Fruit fly (Drosophila melanogaster): Measurements from ENCODE around the gene Nepl3.

The Nepl3 gene

dm6 chr2L:5043495-5044146 is 14.4 kb downstream of the Nepl3 start:
- TF ChIP-seq h (optimal IDR thresholded peaks at IDR 0.05) (no peak), Sin3A (optimal IDR thresholded peaks at IDR 0.05) (no peak), psq (optimal IDR thresholded peaks at IDR 0.05) (no peak), insv (optimal IDR thresholded peaks at IDR 0.05) (no peak), Myc (optimal IDR thresholded peaks at IDR 0.05) (no peak), ttk (optimal IDR thresholded peaks at IDR 0.05) (no peak)

DNA sequence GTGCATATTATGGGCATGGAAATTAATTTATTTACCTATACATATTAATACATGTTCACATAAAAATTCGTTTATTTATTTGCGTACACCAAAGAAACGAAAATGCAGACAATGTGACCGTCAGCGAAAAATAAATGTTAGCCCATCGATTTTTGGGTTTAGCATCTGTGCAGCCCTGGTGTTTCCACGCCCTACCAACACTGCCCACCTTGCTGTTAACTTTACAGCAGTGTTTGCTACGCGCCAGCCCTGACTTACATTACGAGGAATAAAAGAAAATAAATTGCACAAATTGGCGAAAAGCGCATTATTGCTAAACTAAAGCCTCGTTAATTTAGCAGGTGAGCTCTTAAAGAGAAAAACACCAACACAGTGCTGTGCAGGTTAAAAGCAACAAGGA is 15.0 kb downstream of the Nepl3 start, which contains the start of the genes CG33995, CG44000 and CG44001:
Gene CG33995 (plus strand): TSS at position 228 of the 400 bp plus-strand sequence.
Gene CG44000 (plus strand): TSS at position 228 of the 400 bp plus-strand sequence.
Gene CG44001 (plus strand): TSS at position 228 of the 400 bp plus-strand sequence.
- no peak for TF ChIP-seq h (optimal IDR thresholded peaks at IDR 0.05)
- TF ChIP-seq insv (optimal IDR thresholded peaks at IDR 0.05), result no peak

DNA sequence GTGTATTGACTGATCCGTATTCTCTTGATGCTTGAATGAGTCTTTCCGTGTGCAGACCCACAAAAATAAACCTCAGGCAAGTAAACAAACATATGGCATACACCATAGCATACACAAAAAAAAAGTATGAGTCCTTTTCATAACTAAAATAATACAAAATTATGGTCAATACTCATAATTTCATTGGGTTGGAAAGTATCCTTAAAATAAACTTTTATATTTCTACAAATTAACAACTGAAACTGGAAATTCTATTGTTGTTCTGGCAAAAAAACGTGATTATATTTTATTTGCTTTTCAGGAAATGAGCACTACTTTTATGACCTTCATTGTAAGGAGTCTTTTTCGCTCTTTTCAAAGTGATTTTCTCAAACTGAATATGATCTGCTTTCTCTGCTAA is 16.0 kb downstream of the Nepl3 start:
- TF ChIP-seq ttk (optimal IDR thresholded peaks at IDR 0.05), result no peak
- TF ChIP-seq Sin3A (optimal IDR thresholded peaks at IDR 0.05), result no peak
- no peak for TF ChIP-seq Myc (optimal IDR thresholded peaks at IDR 0.05)
- TF ChIP-seq psq (optimal IDR thresholded peaks at IDR 0.05), result no peak
- no peak for TF ChIP-seq h (optimal IDR thresholded peaks at IDR 0.05)
- no peak for TF ChIP-seq insv (optimal IDR thresholded peaks at IDR 0.05)

dm6 chr2L:5037402-5037860 is 20.6 kb downstream of the Nepl3 start, which contains the start of the genes CG14042 and SP555:
Gene CG14042 (plus strand): TSS chr2L:5037709.
Gene SP555 (plus strand): TSS chr2L:5037709.
- no peak for TF ChIP-seq Sin3A (optimal IDR thresholded peaks at IDR 0.05)
- no peak for TF ChIP-seq h (optimal IDR thresholded peaks at IDR 0.05)
- no peak for TF ChIP-seq ttk (optimal IDR thresholded peaks at IDR 0.05)
- TF ChIP-seq insv (optimal IDR thresholded peaks at IDR 0.05), result no peak

dm6 chr2L:5036120-5036519 is 21.9 kb downstream of the Nepl3 start:
- TF ChIP-seq Myc (optimal IDR thresholded peaks at IDR 0.05), result no peak
- no peak for TF ChIP-seq psq (optimal IDR thresholded peaks at IDR 0.05)
- TF ChIP-seq insv (optimal IDR thresholded peaks at IDR 0.05), result no peak
- TF ChIP-seq ttk (optimal IDR thresholded peaks at IDR 0.05), result no peak
- TF ChIP-seq h (optimal IDR thresholded peaks at IDR 0.05), result no peak
- no peak for TF ChIP-seq Sin3A (optimal IDR thresholded peaks at IDR 0.05)

- TF ChIP-seq Myc (optimal IDR thresholded peaks at IDR 0.05) (no peak), psq (optimal IDR thresholded peaks at IDR 0.05) (no peak), insv (optimal IDR thresholded peaks at IDR 0.05) (no peak), Sin3A (optimal IDR thresholded peaks at IDR 0.05) (no peak), ttk (optimal IDR thresholded peaks at IDR 0.05) (no peak), h (optimal IDR thresholded peaks at IDR 0.05) (no peak)
Observed at dm6 chr2L:5031886-5032285, 26.2 kb downstream of the Nepl3 start.

- TF ChIP-seq Sin3A (optimal IDR thresholded peaks at IDR 0.05), result no peak
- TF ChIP-seq ttk (optimal IDR thresholded peaks at IDR 0.05), result no peak
- no peak for TF ChIP-seq Myc (optimal IDR thresholded peaks at IDR 0.05)
- TF ChIP-seq insv (optimal IDR thresholded peaks at IDR 0.05), result no peak
- TF ChIP-seq h (optimal IDR thresholded peaks at IDR 0.05), result no peak
Observed at dm6 chr2L:5031399-5031798, 26.6 kb downstream of the Nepl3 start.

- no peak for TF ChIP-seq psq (optimal IDR thresholded peaks at IDR 0.05)
- no peak for TF ChIP-seq Sin3A (optimal IDR thresholded peaks at IDR 0.05)
Observed at dm6 chr2L:5030535-5030934, 27.5 kb downstream of the Nepl3 start.

- no peak for TF ChIP-seq h (optimal IDR thresholded peaks at IDR 0.05)
- TF ChIP-seq psq (optimal IDR thresholded peaks at IDR 0.05), result no peak
- no peak for TF ChIP-seq Myc (optimal IDR thresholded peaks at IDR 0.05)
- TF ChIP-seq ttk (optimal IDR thresholded peaks at IDR 0.05), result no peak
- no peak for TF ChIP-seq insv (optimal IDR thresholded peaks at IDR 0.05)
- TF ChIP-seq Sin3A (optimal IDR thresholded peaks at IDR 0.05), result no peak
Observed at dm6 chr2L:5029809-5030108, 28.3 kb downstream of the Nepl3 start.

- TF ChIP-seq Myc (optimal IDR thresholded peaks at IDR 0.05), result no peak
- TF ChIP-seq Sin3A (optimal IDR thresholded peaks at IDR 0.05), result no peak
- no peak for TF ChIP-seq ttk (optimal IDR thresholded peaks at IDR 0.05)
- no peak for TF ChIP-seq insv (optimal IDR thresholded peaks at IDR 0.05)
- no peak for TF ChIP-seq psq (optimal IDR thresholded peaks at IDR 0.05)
- TF ChIP-seq h (optimal IDR thresholded peaks at IDR 0.05), result no peak
Observed at dm6 chr2L:5029049-5029808, 28.8 kb downstream of the Nepl3 start, which contains the start of gene Col4a1. Gene Col4a1 (plus strand): TSS chr2L:5029609.

- TF ChIP-seq ttk (optimal IDR thresholded peaks at IDR 0.05) (no peak), psq (optimal IDR thresholded peaks at IDR 0.05) (no peak), Myc (optimal IDR thresholded peaks at IDR 0.05) (no peak), insv (optimal IDR thresholded peaks at IDR 0.05) (no peak), Sin3A (optimal IDR thresholded peaks at IDR 0.05) (no peak), h (optimal IDR thresholded peaks at IDR 0.05) (no peak)
Observed at dm6 chr2L:5028091-5028490, 30.0 kb downstream of the Nepl3 start, which contains the start of gene vkg. Gene vkg (minus strand): TSS chr2L:5028191.

DNA sequence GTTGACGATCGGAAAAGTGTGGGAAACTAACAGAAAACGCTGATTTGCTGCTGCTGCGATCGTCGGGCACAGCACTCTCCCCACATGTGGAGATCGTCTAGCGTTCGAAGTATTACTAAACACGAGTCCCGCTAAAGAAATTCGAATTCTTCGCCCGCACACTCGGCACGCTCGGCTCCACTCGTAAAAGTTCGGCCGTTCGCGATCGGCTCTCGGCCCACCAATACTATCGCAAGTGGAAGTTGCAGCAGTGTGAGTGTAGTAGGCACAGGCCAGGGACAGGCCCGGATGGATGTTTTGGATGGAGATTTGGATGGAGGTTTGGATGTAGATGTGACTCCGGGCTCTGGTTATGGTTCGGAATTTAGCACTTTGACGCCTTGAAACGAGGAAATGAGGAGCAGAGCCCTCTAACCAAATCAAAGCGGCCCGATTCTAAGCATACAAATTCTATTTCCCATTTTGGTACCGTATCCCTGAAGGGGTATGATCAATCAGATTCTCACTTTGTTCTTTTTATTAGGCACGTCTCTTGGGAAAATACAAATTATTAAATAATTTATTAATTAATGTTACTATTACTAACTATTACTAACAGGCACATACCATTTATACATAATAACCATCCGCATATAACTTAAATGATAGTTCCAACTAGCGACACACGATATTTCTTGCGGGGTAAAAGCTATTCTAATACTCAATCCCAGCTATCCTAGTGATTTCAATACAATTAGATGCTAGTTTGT is 30.6 kb downstream of the Nepl3 start:
- no peak for TF ChIP-seq ttk (optimal IDR thresholded peaks at IDR 0.05)
- no peak for TF ChIP-seq psq (optimal IDR thresholded peaks at IDR 0.05)
- no peak for TF ChIP-seq h (optimal IDR thresholded peaks at IDR 0.05)
- no peak for TF ChIP-seq Sin3A (optimal IDR thresholded peaks at IDR 0.05)
- TF ChIP-seq insv (optimal IDR thresholded peaks at IDR 0.05), result no peak
- TF ChIP-seq Myc (optimal IDR thresholded peaks at IDR 0.05), result no peak
